Fruit fly (Drosophila melanogaster): ENCODE data around the gene CG13083.

The CG13083 gene

dm6 chr2L:19517154-19517814 lies 30.0 kb downstream of the CG13083 start, which contains the start of gene Hasp (continued):
- TF ChIP-seq sd (tag; optimal IDR thresholded peaks at IDR 0.05) (no peak), NfI (GFP tag; optimal IDR thresholded peaks at IDR 0.05) (peak; percentile 35), wor (GFP tag; IDR thresholded peaks at IDR 0.05) (no peak), eve (GFP tag; optimal IDR thresholded peaks at IDR 0.05) (no peak), Opbp (GFP tag; IDR thresholded peaks at IDR 0.05; ENCODE audit: partially characterized antibody) (peak; percentile 84; the same call in 2 of the 3 replicates), CG34224 (GFP tag; IDR thresholded peaks at IDR 0.05; ENCODE audit: partially characterized antibody) (peak; percentile 87), Dek (tag; optimal IDR thresholded peaks at IDR 0.05) (peak; percentile 18), CG11085 (GFP tag; IDR thresholded peaks at IDR 0.05) (no peak), sna (GFP tag; IDR thresholded peaks at IDR 0.05; ENCODE audit: partially characterized antibody) (peak; percentile 87), CG30020 (tag; optimal IDR thresholded peaks at IDR 0.05) (peak; percentile 2), emc (GFP tag; optimal IDR thresholded peaks at IDR 0.05) (no peak), CG16863 (GFP tag; optimal IDR thresholded peaks at IDR 0.05) (no peak), wdn (GFP tag; IDR thresholded peaks at IDR 0.05) (no peak), hkb (optimal IDR thresholded peaks at IDR 0.05) (no peak), hkb (GFP tag; IDR thresholded peaks at IDR 0.05) (peak; percentile 52; the same call in 1 of the 2 replicates), ttk (GFP tag; IDR thresholded peaks at IDR 0.05) (peak; percentile 33; the same call in 1 of the 2 replicates), usp (GFP tag; optimal IDR thresholded peaks at IDR 0.05) (no peak), Bdp1 (GFP tag; optimal IDR thresholded peaks at IDR 0.05) (no peak), CG12942 (GFP tag; optimal IDR thresholded peaks at IDR 0.05) (peak; percentile 46), Mes4 (GFP tag; optimal IDR thresholded peaks at IDR 0.05) (no peak), fu2 (GFP tag; optimal IDR thresholded peaks at IDR 0.05) (no peak), CG13287 (GFP tag; IDR thresholded peaks at IDR 0.05; ENCODE audit: partially characterized antibody) (peak; percentile 77), Trl (optimal IDR thresholded peaks at IDR 0.05) (peak; percentile 11 to 19), Trl (GFP tag; optimal IDR thresholded peaks at IDR 0.05) (no peak), Dip2 (GFP tag; IDR thresholded peaks at IDR 0.05) (no peak), ap (GFP tag; IDR thresholded peaks at IDR 0.05) (peak; percentile 50), CG10321 (GFP tag; IDR thresholded peaks at IDR 0.05) (no peak), CG10959 (GFP tag; IDR thresholded peaks at IDR 0.05) (no peak), Fer2 (tag; optimal IDR thresholded peaks at IDR 0.05) (no peak), Dp (GFP tag; optimal IDR thresholded peaks at IDR 0.05) (peak; percentile 7), CG10979 (tag; optimal IDR thresholded peaks at IDR 0.05) (peak; percentile 74), dmrt11E (tag; optimal IDR thresholded peaks at IDR 0.05) (no peak), PHDP (tag; optimal IDR thresholded peaks at IDR 0.05) (peak; percentile 61), cas (GFP tag; IDR thresholded peaks at IDR 0.05) (peak; percentile 47; the same call in 1 of the 2 replicates), CkIIα-i1 (GFP tag; IDR thresholded peaks at IDR 0.05) (no peak), dpn (GFP tag; optimal IDR thresholded peaks at IDR 0.05) (peak in 1 of 2 experiments; percentile 62), fd102C (GFP tag; optimal IDR thresholded peaks at IDR 0.05) (no peak), h (optimal IDR thresholded peaks at IDR 0.05) (no peak), p53 (GFP tag; optimal IDR thresholded peaks at IDR 0.05) (no peak), unpg (GFP tag; optimal IDR thresholded peaks at IDR 0.05) (peak; percentile 66), CG10543 (GFP tag; optimal IDR thresholded peaks at IDR 0.05) (no peak), Camta (GFP tag; optimal IDR thresholded peaks at IDR 0.05) (no peak), CG6765 (GFP tag; optimal IDR thresholded peaks at IDR 0.05) (no peak), CG9609 (GFP tag; optimal IDR thresholded peaks at IDR 0.05) (no peak), CG4360 (GFP tag; IDR thresholded peaks at IDR 0.05) (no peak), grau (tag; optimal IDR thresholded peaks at IDR 0.05) (peak; percentile 66), Gsc (GFP tag; IDR thresholded peaks at IDR 0.05) (no peak), CG2129 (GFP tag; IDR thresholded peaks at IDR 0.05; ENCODE audit: partially characterized antibody) (no peak), Doc3 (GFP tag; IDR thresholded peaks at IDR 0.05; ENCODE audit: partially characterized antibody) (peak; percentile 50; the same call in 2 of the 3 replicates), CTCF (GFP tag; optimal IDR thresholded peaks at IDR 0.05) (no peak), run (tag; optimal IDR thresholded peaks at IDR 0.05) (no peak), CG16815 (GFP tag; optimal IDR thresholded peaks at IDR 0.05) (no peak)

Data from whole organism, embryonic.